Fruit fly (Drosophila melanogaster) whole organism, embryonic: ENCODE measurements around the gene CG4393.

Source experiments
- Atf6 ChIP-seq: fragments of 200-800 bp; sonication (Bioruptor generic); IDR thresholded peaks from 2 replicates; pipeline ENCODE4 v1.3.6; 2022; ENCODE audit warnings: missing biosample characterization, missing genetic modification characterization
- CG10565 ChIP-seq: fragments of 200-800 bp; sonication (Bioruptor generic); optimal IDR thresholded peaks from 3 replicates; lab custom pipeline; 2016; ENCODE audit warnings: missing biosample characterization, mild to moderate bottlenecking, missing genetic modification characterization
- CG10979 ChIP-seq: fragments of 200-800 bp; sonication (Bioruptor generic); optimal IDR thresholded peaks from 2 replicates; lab custom pipeline; 2018; ENCODE audit warnings: missing biosample characterization, mild to moderate bottlenecking, missing genetic modification characterization, moderate library complexity
- CG12391 ChIP-seq: fragments of 200-800 bp; sonication (Bioruptor generic); optimal IDR thresholded peaks from 3 replicates; lab custom pipeline; 2018; ENCODE audit warnings: missing biosample characterization, mild to moderate bottlenecking, missing genetic modification characterization, moderate library complexity
- CG14441 ChIP-seq: fragments of 200-800 bp; sonication (Bioruptor generic); IDR thresholded peaks from 2 replicates; pipeline ENCODE4 v1.3.6; 2022; ENCODE audit warnings: missing biosample characterization, missing genetic modification characterization
- CG15514 ChIP-seq: fragments of 200-800 bp; sonication (Bioruptor generic); optimal IDR thresholded peaks from 3 replicates; lab custom pipeline; 2017; ENCODE audit warnings: missing biosample characterization, missing genetic modification characterization, mild to moderate bottlenecking, moderate library complexity, missing genetic modification reagents
- CG16779 ChIP-seq: fragments of 200-800 bp; sonication (Bioruptor generic); IDR thresholded peaks from 2 replicates; pipeline ENCODE4 v1.3.6; 2022; ENCODE audit warnings: missing biosample characterization, missing genetic modification characterization
- CG16815 ChIP-seq: fragments of 200-800 bp; sonication (Bioruptor generic); optimal IDR thresholded peaks from 3 replicates; lab custom pipeline; 2017; ENCODE audit warnings: missing biosample characterization, mild to moderate bottlenecking, missing genetic modification characterization
- CG17802 ChIP-seq: fragments of 200-800 bp; sonication (Bioruptor generic); optimal IDR thresholded peaks from 2 replicates; lab custom pipeline; 2018; ENCODE audit warnings: missing biosample characterization, mild to moderate bottlenecking, missing genetic modification characterization, moderate library complexity
- CG18619 ChIP-seq: fragments of 200-800 bp; sonication (Bioruptor generic); optimal IDR thresholded peaks from 3 replicates; lab custom pipeline; 2017; ENCODE audit warnings: missing biosample characterization, mild to moderate bottlenecking, missing genetic modification characterization
- CG30431 ChIP-seq: fragments of 200-800 bp; sonication (Bioruptor generic); optimal IDR thresholded peaks from 2 replicates; lab custom pipeline; 2017; ENCODE audit warnings: missing biosample characterization, missing genetic modification characterization
- CG31441 ChIP-seq: fragments of 200-800 bp; sonication (Bioruptor generic); IDR thresholded peaks from 2 replicates; pipeline ENCODE4 v1.3.6; 2022; ENCODE audit warnings: missing biosample characterization, missing genetic modification characterization
- CG3726 ChIP-seq: fragments of 200-800 bp; sonication (Bioruptor generic); IDR thresholded peaks from 3 replicates; pipeline ENCODE4, ENCODE4 v1.3.6; 2022; ENCODE audit warnings: missing biosample characterization, missing genetic modification characterization
- CG6791 ChIP-seq: fragments of 200-800 bp; sonication (Bioruptor generic); IDR thresholded peaks from 3 replicates; pipeline ENCODE4 v1.3.6; 2022; ENCODE audit warnings: missing biosample characterization, missing genetic modification characterization; ENCODE audit not compliant: partially characterized antibody
- CG7839 ChIP-seq: fragments of 200-800 bp; sonication (Bioruptor generic); optimal IDR thresholded peaks from 3 replicates; lab custom pipeline; 2018; ENCODE audit warnings: missing biosample characterization, mild to moderate bottlenecking, missing genetic modification characterization, moderate library complexity
- CG8478 ChIP-seq: fragments of >200 bp; optimal IDR thresholded peaks from 2 replicates; lab custom pipeline; 2018
- CG9437 ChIP-seq: fragments of 200-800 bp; sonication (Bioruptor generic); optimal IDR thresholded peaks from 2 replicates; lab custom pipeline; 2018; ENCODE audit warnings: missing biosample characterization, mild to moderate bottlenecking, missing genetic modification characterization
- CG9797 ChIP-seq: fragments of 200-800 bp; sonication (Bioruptor generic); optimal IDR thresholded peaks from 3 replicates; lab custom pipeline; 2018; ENCODE audit warnings: missing biosample characterization, mild to moderate bottlenecking, missing genetic modification characterization
- CG9817 ChIP-seq: fragments of 200-800 bp; sonication (Bioruptor generic); optimal IDR thresholded peaks from 2 replicates; lab custom pipeline; 2018; ENCODE audit warnings: missing biosample characterization, mild to moderate bottlenecking, missing genetic modification characterization, moderate library complexity
- CTCF ChIP-seq: fragments of 200-800 bp; sonication (Bioruptor generic); optimal IDR thresholded peaks from 2 replicates; lab custom pipeline; 2017; ENCODE audit warnings: missing biosample characterization, mild to moderate bottlenecking, missing genetic modification characterization, moderate library complexity
- Camta ChIP-seq: fragments of 200-800 bp; sonication (Bioruptor generic); optimal IDR thresholded peaks from 2 replicates; lab custom pipeline; 2016; ENCODE audit warnings: missing biosample characterization, missing genetic modification characterization
- Dek ChIP-seq: fragments of 200-800 bp; sonication (Bioruptor generic); optimal IDR thresholded peaks from 3 replicates; lab custom pipeline; 2019; ENCODE audit warnings: missing biosample characterization, mild to moderate bottlenecking, missing genetic modification characterization, moderate library complexity
- Dip3 ChIP-seq: fragments of 200-800 bp; sonication (Bioruptor generic); optimal IDR thresholded peaks from 3 replicates; lab custom pipeline; 2016; ENCODE audit warnings: missing biosample characterization, missing genetic modification characterization
- Dp ChIP-seq: fragments of 200-800 bp; sonication (Bioruptor generic); optimal IDR thresholded peaks from 2 replicates; lab custom pipeline; 2018; ENCODE audit warnings: missing biosample characterization, mild to moderate bottlenecking, missing genetic modification characterization, moderate library complexity
- E2f2 ChIP-seq: fragments of 200-800 bp; sonication (Bioruptor generic); IDR thresholded peaks from 2 replicates; pipeline ENCODE4 v1.3.6; 2022; ENCODE audit warnings: missing biosample characterization, missing genetic modification characterization
- Ets97D ChIP-seq: fragments of 200-800 bp; sonication (Bioruptor generic); optimal IDR thresholded peaks from 3 replicates; lab custom pipeline; 2016; ENCODE audit warnings: missing biosample characterization, missing genetic modification characterization
- HmgZ ChIP-seq: fragments of 200-800 bp; sonication (Bioruptor generic); optimal IDR thresholded peaks from 2 replicates; lab custom pipeline; 2018; ENCODE audit warnings: missing biosample characterization, mild to moderate bottlenecking, missing genetic modification characterization
- Hr39 ChIP-seq: fragments of >200 bp; optimal IDR thresholded peaks from 2 replicates; lab custom pipeline; 2017
- Med ChIP-seq: fragments of 200-800 bp; sonication (Bioruptor generic); peaks from one replicate; lab custom pipeline; 2016; ENCODE audit warnings: missing biosample characterization, missing genetic modification characterization, mild to moderate bottlenecking, inconsistent platforms, moderate library complexity
- Meics ChIP-seq: fragments of 200-800 bp; sonication (Bioruptor generic); optimal IDR thresholded peaks from 2 replicates; lab custom pipeline; 2017; ENCODE audit warnings: missing biosample characterization, mild to moderate bottlenecking, missing genetic modification characterization
- PHDP ChIP-seq: fragments of 200-800 bp; sonication (Bioruptor generic); optimal IDR thresholded peaks from 3 replicates; lab custom pipeline; 2018; ENCODE audit warnings: missing biosample characterization, mild to moderate bottlenecking, missing genetic modification characterization, moderate library complexity
- Rfx ChIP-seq: fragments of 200-800 bp; sonication (Bioruptor generic); IDR thresholded peaks from 2 replicates; pipeline ENCODE4 v1.3.6; 2022; ENCODE audit warnings: missing biosample characterization, missing genetic modification characterization
- Scr ChIP-seq: fragments of 200-800 bp; sonication (Bioruptor generic); IDR thresholded peaks from 2 replicates; pipeline ENCODE4 v1.3.6; 2022; ENCODE audit warnings: missing biosample characterization, missing genetic modification characterization; ENCODE audit not compliant: partially characterized antibody
- TFAM ChIP-seq: fragments of 200-800 bp; sonication (Bioruptor generic); optimal IDR thresholded peaks from 2 replicates; lab custom pipeline; 2017; ENCODE audit warnings: missing biosample characterization, missing genetic modification characterization, inconsistent platforms
- Usf ChIP-seq: fragments of 200-800 bp; sonication (Bioruptor generic); optimal IDR thresholded peaks from 2 replicates; lab custom pipeline; 2017; ENCODE audit warnings: missing genotype, missing biosample characterization, missing genetic modification characterization
- cad ChIP-seq: fragments of >200 bp; optimal IDR thresholded peaks from 2 replicates; lab custom pipeline; 2017; ENCODE audit warnings: missing biosample characterization, missing genetic modification characterization
- ci ChIP-seq: fragments of 200-800 bp; sonication (Bioruptor generic); IDR thresholded peaks from 3 replicates; pipeline ENCODE4 v1.3.6; 2022; ENCODE audit warnings: missing biosample characterization, missing genetic modification characterization
- croc ChIP-seq: fragments of 200-800 bp; sonication (Bioruptor generic); conservative IDR thresholded peaks from 3 replicates; pipeline ENCODE4 v1.3.6; 2022; ENCODE audit warnings: missing biosample characterization, missing genetic modification characterization
- crol ChIP-seq: fragments of 200-800 bp; sonication (Bioruptor generic); IDR thresholded peaks from 2 replicates; pipeline ENCODE4 v1.3.6; 2022; ENCODE audit warnings: missing biosample characterization, missing genetic modification characterization
- crp ChIP-seq, 2 experiments: fragments of 200-800 bp; sonication (Bioruptor generic); optimal IDR thresholded peaks; 2 replicates in 1 of 2; 3 replicates in 1 of 2; lab custom pipeline; 2017; ENCODE audit warnings: missing biosample characterization in 2 of 2, missing genetic modification characterization in 2 of 2, mild to moderate bottlenecking in 1 of 2, moderate library complexity in 1 of 2
- insv ChIP-seq, 2 experiments: fragments of 200-800 bp; sonication (Bioruptor generic); optimal IDR thresholded peaks; 3 replicates each; lab custom pipeline; 2016 to 2018; ENCODE audit warnings: missing biosample characterization in 2 of 2, missing genetic modification characterization in 2 of 2
- maf-S ChIP-seq: fragments of 200-800 bp; sonication (Bioruptor generic); optimal IDR thresholded peaks from 2 replicates; lab custom pipeline; 2016; ENCODE audit warnings: missing biosample characterization, missing genetic modification characterization
- peb ChIP-seq: fragments of 200-800 bp; sonication (Bioruptor generic); IDR thresholded peaks from 2 replicates; pipeline ENCODE4 v1.3.6; 2022; ENCODE audit warnings: missing biosample characterization, missing genetic modification characterization
- pfk ChIP-seq: fragments of 200-800 bp; sonication (Bioruptor generic); optimal IDR thresholded peaks from 2 replicates; lab custom pipeline; 2018; ENCODE audit warnings: missing biosample characterization, mild to moderate bottlenecking, missing genetic modification characterization, moderate library complexity
- pho ChIP-seq: fragments of 200-800 bp; sonication (Bioruptor generic); optimal IDR thresholded peaks from 2 replicates; lab custom pipeline; 2016; ENCODE audit warnings: missing biosample characterization, missing genetic modification characterization
- pnt ChIP-seq: fragments of 200-800 bp; sonication (Bioruptor generic); optimal IDR thresholded peaks from 3 replicates; lab custom pipeline; 2016; ENCODE audit warnings: missing biosample characterization, missing genetic modification characterization
- run ChIP-seq: fragments of 200-800 bp; sonication (Bioruptor generic); optimal IDR thresholded peaks from 3 replicates; lab custom pipeline; 2018; ENCODE audit warnings: missing biosample characterization, mild to moderate bottlenecking, missing genetic modification characterization
- salm ChIP-seq: fragments of 200-800 bp; sonication (Bioruptor generic); optimal IDR thresholded peaks from 2 replicates; lab custom pipeline; 2018; ENCODE audit warnings: missing biosample characterization, mild to moderate bottlenecking, missing genetic modification characterization
- tio ChIP-seq: fragments of 200-800 bp; sonication (Bioruptor generic); optimal IDR thresholded peaks from 2 replicates; lab custom pipeline; 2017; ENCODE audit warnings: missing biosample characterization, missing genetic modification characterization, inconsistent platforms
- zfh2 ChIP-seq: fragments of 200-800 bp; sonication (Bioruptor generic); optimal IDR thresholded peaks from 2 replicates; lab custom pipeline; 2016; ENCODE audit warnings: missing biosample characterization, missing genetic modification characterization

The CG4393 gene

dm6 chr3R:23355829-23356738, 28.5 kb downstream of the CG4393 start, which contains the start of the genes ATPsynCF6 and Sec13 (continued):
- peak; percentile 60 for TF ChIP-seq CG7839 (tag; lab: Kevin White, UChicago)
- TF ChIP-seq CG16815 (GFP tag; lab: Kevin White, UChicago): no peak
- no peak for TF ChIP-seq Dip3
- TF ChIP-seq CG17802 (tag; lab: Kevin White, UChicago): peak; percentile 16
- TF ChIP-seq Atf6 (GFP tag; lab: Robert Waterston, UW): peak; percentile 44
- TF ChIP-seq HmgZ (tag; lab: Kevin White, UChicago): no peak
- TF ChIP-seq zfh2 (GFP tag; lab: Kevin White, UChicago): peak; percentile 31
- TF ChIP-seq salm (tag; lab: Kevin White, UChicago): no peak
- TF ChIP-seq CG9817: peak; percentile 61
- TF ChIP-seq PHDP: peak; percentile 28
- TF ChIP-seq CG9797 (GFP tag; lab: Kevin White, UChicago): peak; percentile 72
- no peak for TF ChIP-seq crp (GFP tag; optimal IDR thresholded peaks at IDR 0.05; lab: Kevin White, UChicago)
- peak; percentile 63 for TF ChIP-seq Meics (GFP tag; lab: Kevin White, UChicago)
- TF ChIP-seq CG12391 (tag; lab: Kevin White, UChicago): peak; percentile 68
- TF ChIP-seq CG30431: peak; percentile 5
- no peak for TF ChIP-seq TFAM (GFP tag; lab: Kevin White, UChicago)
- peak; percentile 53 for TF ChIP-seq CG15514 (GFP tag; lab: Kevin White, UChicago)
- TF ChIP-seq CG18619 (GFP tag; lab: Kevin White, UChicago): peak; percentile 38
- peak; percentile 46 for TF ChIP-seq CG10979 (tag; lab: Kevin White, UChicago)
- TF ChIP-seq Hr39: no peak
- TF ChIP-seq insv (GFP tag; optimal IDR thresholded peaks at IDR 0.05; lab: Kevin White, UChicago): no peak
- TF ChIP-seq pfk: no peak
- peak; percentile 91 for TF ChIP-seq CG6791 (GFP tag; lab: Robert Waterston, UW)
- peak; percentile 78 for TF ChIP-seq Rfx (GFP tag; lab: Robert Waterston, UW)
- TF ChIP-seq peb: no peak
- TF ChIP-seq CG14441: peak; percentile 62; the same call in 1 of the 2 replicates
- TF ChIP-seq CG8478 (lab: Kevin White, UChicago): no peak
- TF ChIP-seq CG31441: peak; percentile 60
- no peak for TF ChIP-seq CG10565
- 0 out of 2 replicates have a peak, but pooled peaks have one; percentile 10 for TF ChIP-seq CG16779
- peak; percentile 60 for TF ChIP-seq ci
- peak; percentile 8 for TF ChIP-seq CTCF (GFP tag; lab: Kevin White, UChicago)
- TF ChIP-seq Dek (tag; lab: Kevin White, UChicago): peak; percentile 42
- peak; percentile 51; the same call in 1 of the 3 replicates for TF ChIP-seq CG3726 (GFP tag; lab: Robert Waterston, UW)
- TF ChIP-seq Dp: no peak
- no peak for TF ChIP-seq Usf (GFP tag; lab: Kevin White, UChicago)
- peak; percentile 27 for TF ChIP-seq Ets97D (GFP tag; lab: Kevin White, UChicago)
- TF ChIP-seq Scr (GFP tag; lab: Robert Waterston, UW): peak; percentile 94
- no peak for TF ChIP-seq tio
- no peak for TF ChIP-seq run (tag; lab: Kevin White, UChicago)
- no peak for TF ChIP-seq E2f2 (GFP tag; lab: Robert Waterston, UW)
- TF ChIP-seq crol: no peak
- no peak for TF ChIP-seq cad (GFP tag; lab: Kevin White, UChicago)
- TF ChIP-seq croc: peak; percentile 38; the same call in 2 of the 3 replicates
- no peak for TF ChIP-seq pnt (GFP tag; lab: Kevin White, UChicago)
- peak; percentile 8 for TF ChIP-seq maf-S (GFP tag; lab: Kevin White, UChicago)
- TF ChIP-seq Camta: no peak
- TF ChIP-seq Med (GFP tag; lab: Kevin White, UChicago): peak; percentile 92
- peak; percentile 32 for TF ChIP-seq CG9437 (GFP tag; lab: Kevin White, UChicago)
- TF ChIP-seq pho (GFP tag; lab: Kevin White, UChicago): no peak
